Fruit fly (Drosophila melanogaster) whole organism, embryonic: ENCODE measurements around the gene Spn85F.
A peak's percentile ranks its signal among the peaks of the same experiment; 100 is the strongest.

ENCODE experiments used
- Awh ChIP-seq: fragments of 200-800 bp; sonication (Bioruptor generic); IDR thresholded peaks from 2 replicates; pipeline ENCODE4, ENCODE4 v1.3.6; 2022; ENCODE audit warnings: missing biosample characterization, missing genetic modification characterization
- BEAF-32 ChIP-seq: fragments of 200-800 bp; sonication (Bioruptor generic); optimal IDR thresholded peaks from 3 replicates; lab custom pipeline; 2017; ENCODE audit warnings: missing biosample characterization, missing genetic modification characterization, mild to moderate bottlenecking, moderate library complexity, missing genetic modification reagents
- Bteb2 ChIP-seq: fragments of 200-800 bp; sonication (Bioruptor generic); optimal IDR thresholded peaks from 2 replicates; lab custom pipeline; 2016; ENCODE audit warnings: missing biosample characterization, missing genetic modification characterization
- CG10366 ChIP-seq: fragments of 200-800 bp; sonication (Bioruptor generic); IDR thresholded peaks from 2 replicates; pipeline ENCODE4 v1.3.6; 2022; ENCODE audit warnings: missing biosample characterization, missing genetic modification characterization
- CG10979 ChIP-seq: fragments of 200-800 bp; sonication (Bioruptor generic); optimal IDR thresholded peaks from 2 replicates; lab custom pipeline; 2018; ENCODE audit warnings: missing biosample characterization, mild to moderate bottlenecking, missing genetic modification characterization, moderate library complexity
- CG11085 ChIP-seq: fragments of 200-800 bp; sonication (Bioruptor generic); IDR thresholded peaks from 2 replicates; pipeline ENCODE4 v1.3.6; 2022; ENCODE audit warnings: missing biosample characterization, missing genetic modification characterization
- CG11696 ChIP-seq: fragments of 200-800 bp; sonication (Bioruptor generic); IDR thresholded peaks from 2 replicates; pipeline ENCODE4 v1.3.6; 2022; ENCODE audit warnings: missing biosample characterization, missing genetic modification characterization
- CG12659 ChIP-seq: fragments of 200-800 bp; sonication (Bioruptor generic); optimal IDR thresholded peaks from 3 replicates; lab custom pipeline; 2017; ENCODE audit warnings: mild to moderate bottlenecking, missing biosample characterization, missing genetic modification reagents, missing genetic modification characterization
- CG12942 ChIP-seq: fragments of 200-800 bp; sonication (Bioruptor generic); optimal IDR thresholded peaks from 3 replicates; lab custom pipeline; 2016; ENCODE audit warnings: missing biosample characterization, missing genetic modification characterization
- CG14860 ChIP-seq: fragments of 200-800 bp; sonication (Bioruptor generic); IDR thresholded peaks from 3 replicates; pipeline ENCODE4 v1.3.6; 2022; ENCODE audit warnings: missing biosample characterization, missing genetic modification characterization; ENCODE audit not compliant: partially characterized antibody
- CG18262 ChIP-seq: fragments of 200-800 bp; optimal IDR thresholded peaks from 3 replicates; lab custom pipeline; 2019; ENCODE audit warnings: missing biosample characterization, mild to moderate bottlenecking, missing genetic modification characterization, moderate library complexity
- CG1832 ChIP-seq: fragments of 200-800 bp; sonication (Bioruptor generic); optimal IDR thresholded peaks from 2 replicates; lab custom pipeline; 2017; ENCODE audit warnings: missing biosample characterization, mild to moderate bottlenecking, missing genetic modification characterization, inconsistent platforms
- CG18764 ChIP-seq: fragments of 200-800 bp; sonication (Bioruptor generic); optimal IDR thresholded peaks from 3 replicates; lab custom pipeline; 2016; ENCODE audit warnings: missing biosample characterization, missing genetic modification characterization
- CG2678 ChIP-seq: fragments of 200-800 bp; sonication (Bioruptor generic); optimal IDR thresholded peaks from 3 replicates; lab custom pipeline; 2019; ENCODE audit warnings: missing biosample characterization, mild to moderate bottlenecking, missing genetic modification characterization, moderate library complexity
- CG32532 ChIP-seq: fragments of 200-800 bp; sonication (Bioruptor generic); IDR thresholded peaks from 2 replicates; pipeline ENCODE4 v1.3.6; 2022; ENCODE audit warnings: missing biosample characterization, missing genetic modification characterization
- CG3838 ChIP-seq: fragments of 200-800 bp; sonication (Bioruptor generic); optimal IDR thresholded peaks from 3 replicates; lab custom pipeline; 2016; ENCODE audit warnings: missing biosample characterization, missing genetic modification characterization
- CG4328 ChIP-seq: fragments of 200-800 bp; sonication (Bioruptor generic); optimal IDR thresholded peaks from 3 replicates; lab custom pipeline; 2017; ENCODE audit warnings: missing biosample characterization, missing genetic modification reagents, missing genetic modification characterization
- CG4617 ChIP-seq: fragments of 200-800 bp; sonication (Bioruptor generic); optimal IDR thresholded peaks from 3 replicates; lab custom pipeline; 2016; ENCODE audit warnings: missing biosample characterization, missing genetic modification characterization, borderline replicate concordance
- CG5245 ChIP-seq: fragments of 200-800 bp; sonication (Bioruptor generic); optimal IDR thresholded peaks from 3 replicates; lab custom pipeline; 2016; ENCODE audit warnings: missing biosample characterization, missing genetic modification characterization
- CG6689 ChIP-seq: fragments of 200-800 bp; sonication (Bioruptor generic); IDR thresholded peaks from 2 replicates; pipeline ENCODE4 v1.3.6; 2022; ENCODE audit warnings: missing biosample characterization, missing genetic modification characterization
- CG7271 ChIP-seq: fragments of 200-800 bp; sonication (Bioruptor generic); optimal IDR thresholded peaks from 2 replicates; lab custom pipeline; 2018; ENCODE audit warnings: missing biosample characterization, mild to moderate bottlenecking, missing genetic modification characterization, moderate library complexity
- CoRest ChIP-seq: fragments of 200-800 bp; sonication (Bioruptor generic); optimal IDR thresholded peaks from 3 replicates; lab custom pipeline; 2018; ENCODE audit warnings: missing biosample characterization, mild to moderate bottlenecking, missing genetic modification characterization, moderate library complexity
- ERR ChIP-seq: fragments of 200-800 bp; sonication (Bioruptor generic); optimal IDR thresholded peaks from 2 replicates; lab custom pipeline; 2016; ENCODE audit warnings: missing biosample characterization, missing genetic modification characterization
- Hr78 ChIP-seq, 2 experiments: fragments of 200-800 bp in 1 of 2; fragments of >200 bp in 1 of 2; sonication (Bioruptor generic) in 1 of 2; optimal IDR thresholded peaks; 2 replicates each; lab custom pipeline; 2017 to 2019; ENCODE audit warnings: missing biosample characterization in 2 of 2, missing genetic modification characterization in 2 of 2, mild to moderate bottlenecking in 1 of 2, moderate library complexity in 1 of 2
- Oli ChIP-seq: fragments of 200-800 bp; sonication (Bioruptor generic); optimal IDR thresholded peaks from 2 replicates; lab custom pipeline; 2018; ENCODE audit warnings: missing biosample characterization, mild to moderate bottlenecking, missing genetic modification characterization, moderate library complexity
- Ravus ChIP-seq: fragments of 200-800 bp; sonication (Bioruptor generic); IDR thresholded peaks from 2 replicates; pipeline ENCODE4 v1.3.6; 2022; ENCODE audit warnings: missing biosample characterization, missing genetic modification characterization
- Side ChIP-seq: fragments of 200-800 bp; sonication (Bioruptor generic); optimal IDR thresholded peaks from 2 replicates; lab custom pipeline; 2016; ENCODE audit warnings: missing biosample characterization, missing genetic modification characterization
- Six4 ChIP-seq: fragments of 200-800 bp; sonication (Bioruptor generic); optimal IDR thresholded peaks from 2 replicates; lab custom pipeline; 2016; ENCODE audit warnings: missing biosample characterization, missing genetic modification characterization
- Trl ChIP-seq, 3 experiments: fragments of >200 bp in 2 of 3; fragments of 200-800 bp in 1 of 3; sonication (Bioruptor generic) in 1 of 3; optimal IDR thresholded peaks; 2 replicates in 1 of 3; 3 replicates in 2 of 3; lab custom pipeline; 2016 to 2017; ENCODE audit warnings: missing biosample characterization in 1 of 3, missing genetic modification characterization in 1 of 3
- Xrp1 ChIP-seq: fragments of 200-800 bp; sonication (Bioruptor generic); IDR thresholded peaks from 2 replicates; pipeline ENCODE4 v1.3.6; 2022; ENCODE audit warnings: missing biosample characterization, missing genetic modification characterization
- az2 ChIP-seq: fragments of 200-800 bp; sonication (Bioruptor generic); optimal IDR thresholded peaks from 3 replicates; lab custom pipeline; 2016; ENCODE audit warnings: missing biosample characterization, missing genetic modification characterization
- bigmax ChIP-seq: fragments of 200-800 bp; sonication (Bioruptor generic); optimal IDR thresholded peaks from 2 replicates; lab custom pipeline; 2018; ENCODE audit warnings: missing biosample characterization, mild to moderate bottlenecking, missing genetic modification characterization
- crc ChIP-seq: fragments of 200-800 bp; sonication (Bioruptor generic); optimal IDR thresholded peaks from 2 replicates; lab custom pipeline; 2016; ENCODE audit warnings: missing biosample characterization, missing genetic modification characterization
- dmrt11E ChIP-seq: fragments of 200-800 bp; sonication (Bioruptor generic); optimal IDR thresholded peaks from 3 replicates; lab custom pipeline; 2018; ENCODE audit warnings: missing biosample characterization, mild to moderate bottlenecking, missing genetic modification characterization, moderate library complexity
- fru ChIP-seq: fragments of >200 bp; optimal IDR thresholded peaks from 2 replicates; lab custom pipeline; 2017
- kah ChIP-seq: fragments of 200-800 bp; sonication (Bioruptor generic); optimal IDR thresholded peaks from 2 replicates; lab custom pipeline; 2018; ENCODE audit warnings: missing biosample characterization, mild to moderate bottlenecking, missing genetic modification characterization
- klu ChIP-seq: fragments of 200-800 bp; sonication (Bioruptor generic); IDR thresholded peaks from 2 replicates; pipeline ENCODE4 v1.3.6; 2022; ENCODE audit warnings: missing biosample characterization, missing genetic modification characterization
- lab ChIP-seq: fragments of 200-800 bp; sonication (Bioruptor generic); optimal IDR thresholded peaks from 3 replicates; lab custom pipeline; 2017; ENCODE audit warnings: missing biosample characterization, missing genetic modification characterization, mild to moderate bottlenecking, moderate library complexity, missing genetic modification reagents
- lov ChIP-seq, 2 experiments: fragments of 200-800 bp in 1 of 2; fragments of >200 bp in 1 of 2; sonication (Bioruptor generic) in 1 of 2; IDR thresholded peaks in 1 of 2; optimal IDR thresholded peaks in 1 of 2; 2 replicates in 1 of 2; 3 replicates in 1 of 2; pipeline versions ENCODE4 v1.3.6 to Lab custom; 2017 to 2022; ENCODE audit warnings: missing biosample characterization in 1 of 2, missing genetic modification characterization in 1 of 2
- mam ChIP-seq: fragments of 200-800 bp; sonication (Bioruptor generic); optimal IDR thresholded peaks from 3 replicates; lab custom pipeline; 2016; ENCODE audit warnings: missing biosample characterization, missing genetic modification characterization
- nerfin-1 ChIP-seq: fragments of 200-800 bp; sonication (Bioruptor generic); optimal IDR thresholded peaks from 3 replicates; lab custom pipeline; 2019; ENCODE audit warnings: missing biosample characterization, mild to moderate bottlenecking, missing genetic modification characterization, moderate library complexity
- pan ChIP-seq, 4 experiments: fragments of >200 bp in 3 of 4; fragments of 200-800 bp in 1 of 4; sonication (Bioruptor generic) in 1 of 4; optimal IDR thresholded peaks in 3 of 4; IDR thresholded peaks in 1 of 4; 2 replicates each; pipeline versions ENCODE4 v1.3.6 to Lab custom; 2017 to 2022; ENCODE audit warnings: missing biosample characterization in 2 of 4, missing genetic modification characterization in 2 of 4, mixed read lengths in 1 of 4
- pb ChIP-seq: fragments of 200-800 bp; sonication (Bioruptor generic); optimal IDR thresholded peaks from 3 replicates; lab custom pipeline; 2016; ENCODE audit warnings: missing biosample characterization, missing genetic modification characterization
- phol ChIP-seq: fragments of 200-800 bp; sonication (Bioruptor generic); optimal IDR thresholded peaks from 3 replicates; lab custom pipeline; 2018; ENCODE audit warnings: missing biosample characterization, mild to moderate bottlenecking, missing genetic modification characterization, moderate library complexity
- pnt ChIP-seq: fragments of 200-800 bp; sonication (Bioruptor generic); optimal IDR thresholded peaks from 3 replicates; lab custom pipeline; 2016; ENCODE audit warnings: missing biosample characterization, missing genetic modification characterization
- scrt ChIP-seq: fragments of 200-800 bp; sonication (Bioruptor generic); optimal IDR thresholded peaks from 2 replicates; lab custom pipeline; 2018; ENCODE audit warnings: missing biosample characterization, mild to moderate bottlenecking, missing genetic modification characterization, moderate library complexity
- sna ChIP-seq: fragments of 200-800 bp; sonication (Bioruptor generic); IDR thresholded peaks from 2 replicates; pipeline ENCODE4 v1.3.6; 2022; ENCODE audit warnings: missing biosample characterization, missing genetic modification characterization; ENCODE audit not compliant: partially characterized antibody
- stwl ChIP-seq: fragments of 200-800 bp; sonication (Bioruptor generic); optimal IDR thresholded peaks from 3 replicates; lab custom pipeline; 2018; ENCODE audit warnings: missing biosample characterization, mild to moderate bottlenecking, missing genetic modification characterization, moderate library complexity
- tap ChIP-seq: fragments of 200-800 bp; optimal IDR thresholded peaks from 3 replicates; lab custom pipeline; 2019; ENCODE audit warnings: missing biosample characterization, mild to moderate bottlenecking, missing genetic modification characterization, moderate library complexity

Gene Spn85F

dm6 chr3R:10034995-10035446 lies 38.1 kb downstream of the Spn85F start (continued):
- TF ChIP-seq CG14860, result no peak
- no peak for TF ChIP-seq CG4328 (GFP tag; lab: Kevin White, UChicago)
- TF ChIP-seq az2 (GFP tag; lab: Kevin White, UChicago), result no peak
- TF ChIP-seq Bteb2 (GFP tag; lab: Kevin White, UChicago), result no peak
- TF ChIP-seq mam (GFP tag; lab: Kevin White, UChicago), result no peak
- TF ChIP-seq kah (GFP tag; lab: Kevin White, UChicago), result no peak
- no peak for TF ChIP-seq CG10366
- TF ChIP-seq CG1832, result no peak
- 0 out of 2 replicates have a peak, but pooled peaks have one; percentile 14 for TF ChIP-seq sna (GFP tag; lab: Robert Waterston, UW)
- TF ChIP-seq CG4617 (GFP tag; lab: Kevin White, UChicago), result no peak
- no peak for TF ChIP-seq BEAF-32 (GFP tag; lab: Kevin White, UChicago)
- TF ChIP-seq Six4 (GFP tag; lab: Kevin White, UChicago), result no peak
- no peak for TF ChIP-seq nerfin-1 (tag; lab: Kevin White, UChicago)
- no peak for TF ChIP-seq pb
- TF ChIP-seq CG32532 (GFP tag; lab: Robert Waterston, UW), result peak; percentile 30; the same call in 1 of the 2 replicates
- TF ChIP-seq CG2678 (tag; lab: Kevin White, UChicago), result peak; percentile 16
- TF ChIP-seq crc (GFP tag; lab: Kevin White, UChicago), result no peak
- no peak for TF ChIP-seq lov (optimal IDR thresholded peaks at IDR 0.05; lab: Kevin White, UChicago)
- TF ChIP-seq lov (GFP tag; IDR thresholded peaks at IDR 0.05; lab: Robert Waterston, UW), result no peak
- TF ChIP-seq bigmax (GFP tag; lab: Kevin White, UChicago), result no peak
- no peak for TF ChIP-seq pnt (GFP tag; lab: Kevin White, UChicago)
- no peak for TF ChIP-seq scrt (GFP tag; lab: Kevin White, UChicago)
- TF ChIP-seq CG6689 (GFP tag; lab: Robert Waterston, UW), result peak; percentile 24; the same call in 1 of the 2 replicates
- peak; percentile 56 to 82 for TF ChIP-seq Trl (optimal IDR thresholded peaks at IDR 0.05; lab: Kevin White, UChicago)
- TF ChIP-seq Trl (GFP tag; optimal IDR thresholded peaks at IDR 0.05; lab: Kevin White, UChicago), result no peak
- TF ChIP-seq Ravus (GFP tag; lab: Robert Waterston, UW), result no peak
- no peak for TF ChIP-seq CG18764 (GFP tag; lab: Kevin White, UChicago)
- no peak for TF ChIP-seq pan (optimal IDR thresholded peaks at IDR 0.05; lab: Kevin White, UChicago)
- peak in 1 of 2 experiments; percentile 35 for TF ChIP-seq pan (GFP tag; optimal IDR thresholded peaks at IDR 0.05 in 1 of 2, IDR thresholded peaks at IDR 0.05 in 1 of 2)
- TF ChIP-seq Hr78 (GFP tag; optimal IDR thresholded peaks at IDR 0.05; lab: Kevin White, UChicago), result peak in 1 of 2 experiments; percentile 63
- TF ChIP-seq fru (lab: Kevin White, UChicago), result no peak
- no peak for TF ChIP-seq CG12659 (GFP tag; lab: Kevin White, UChicago)
- TF ChIP-seq CG10979 (tag; lab: Kevin White, UChicago), result no peak
- TF ChIP-seq CG3838, result no peak
- no peak for TF ChIP-seq CG7271 (tag; lab: Kevin White, UChicago)
- no peak for TF ChIP-seq phol (tag; lab: Kevin White, UChicago)
- TF ChIP-seq CoRest (tag; lab: Kevin White, UChicago), result no peak
- TF ChIP-seq tap (tag; lab: Kevin White, UChicago), result no peak
- TF ChIP-seq dmrt11E (tag; lab: Kevin White, UChicago), result no peak
- TF ChIP-seq Oli (tag; lab: Kevin White, UChicago), result no peak
- no peak for TF ChIP-seq CG11696 (GFP tag; lab: Robert Waterston, UW)
- no peak for TF ChIP-seq Xrp1 (GFP tag; lab: Robert Waterston, UW)
- TF ChIP-seq CG5245, result no peak
- TF ChIP-seq Awh (GFP tag; lab: Robert Waterston, UW), result no peak
- TF ChIP-seq CG12942 (GFP tag; lab: Kevin White, UChicago), result no peak
- TF ChIP-seq CG18262 (tag; lab: Kevin White, UChicago), result peak; percentile 52
- no peak for TF ChIP-seq lab (GFP tag; lab: Kevin White, UChicago)
- no peak for TF ChIP-seq CG11085 (GFP tag; lab: Robert Waterston, UW)
- no peak for TF ChIP-seq stwl (tag; lab: Kevin White, UChicago)
- TF ChIP-seq ERR (GFP tag; lab: Kevin White, UChicago), result no peak
- TF ChIP-seq Side (GFP tag; lab: Kevin White, UChicago), result no peak
- no peak for TF ChIP-seq klu (GFP tag; lab: Robert Waterston, UW)
